Worm (Caenorhabditis elegans): Measurements from ENCODE around the gene gcy-34.
A peak's percentile ranks its signal among the peaks of the same experiment; 100 is the strongest.

The gcy-34 gene

DNA sequence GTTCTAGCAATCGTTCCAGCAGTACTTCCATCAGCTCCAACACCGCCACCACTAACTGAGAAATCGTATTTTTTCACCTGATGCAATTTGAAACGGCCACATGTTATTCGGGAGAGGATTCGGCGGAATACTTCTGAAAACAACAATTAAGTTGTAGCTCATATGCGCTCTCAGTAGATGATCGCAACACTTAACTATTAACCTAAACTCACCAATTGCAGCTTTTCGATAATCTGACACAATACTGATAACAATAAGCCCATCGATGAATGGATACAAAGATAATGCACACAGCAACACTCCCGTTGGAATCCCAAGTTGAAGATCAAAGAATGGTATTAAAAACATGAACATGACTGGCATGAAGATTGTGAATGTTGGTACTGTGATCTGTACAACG is 47.7 kb downstream of the gcy-34 start:
- TF ChIP-seq ama-1 (optimal IDR thresholded peaks at IDR 0.05) (no peak), elt-1 (tag; optimal IDR thresholded peaks at IDR 0.05) (no peak), F13H6.1 (tag; optimal IDR thresholded peaks at IDR 0.05) (no peak), lin-11 (tag; optimal IDR thresholded peaks at IDR 0.05) (no peak), nhr-129 (tag; optimal IDR thresholded peaks at IDR 0.05) (no peak), nhr-11 (tag; optimal IDR thresholded peaks at IDR 0.05) (no peak), ztf-11 (tag; optimal IDR thresholded peaks at IDR 0.05) (no peak), snpc-4 (tag; optimal IDR thresholded peaks at IDR 0.05) (no peak), mbf-1 (tag; optimal IDR thresholded peaks at IDR 0.05) (no peak)

DNA sequence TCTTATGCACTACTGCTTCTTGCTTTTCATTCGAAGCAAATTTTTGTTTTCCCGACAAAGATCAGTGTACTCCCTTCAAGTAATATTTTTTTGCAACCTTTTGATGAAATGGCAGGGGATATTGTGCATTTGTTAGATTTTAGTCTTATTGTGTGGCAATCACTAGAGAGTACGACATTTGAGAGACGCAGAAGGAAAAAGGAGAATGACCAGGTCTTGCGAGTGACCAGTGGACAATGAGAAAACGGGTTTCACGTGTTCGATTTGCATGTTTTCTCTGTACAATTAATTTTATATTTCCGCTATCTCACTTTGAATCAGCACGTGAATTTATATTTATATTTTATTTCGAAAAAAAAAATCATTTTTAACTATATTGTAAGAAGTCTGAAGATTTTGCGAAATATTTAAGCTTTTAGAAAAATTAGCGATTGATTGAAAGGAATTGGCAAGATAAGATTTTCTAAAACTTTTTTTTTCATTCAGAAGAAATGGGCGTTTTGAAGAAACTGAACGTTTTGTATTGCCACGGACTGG is 49.7 kb downstream of the gcy-34 start, which contains the start of gene C50B6.9:
C50B6.9 (plus strand) TSS at position 487 of the 537 bp plus-strand sequence.
- TF ChIP-seq ztf-1 (GFP tag; conservative IDR thresholded peaks at IDR 0.05) (no peak), F13H6.1 (tag; optimal IDR thresholded peaks at IDR 0.05) (peak; percentile 3), blmp-1 (tag; optimal IDR thresholded peaks at IDR 0.05; ENCODE audit: insufficient read depth) (no peak), gmeb-1 (tag; optimal IDR thresholded peaks at IDR 0.05) (no peak), unc-62 (GFP tag; optimal IDR thresholded peaks at IDR 0.05) (no peak), nhr-25 (tag; optimal IDR thresholded peaks at IDR 0.05) (no peak), nhr-129 (tag; optimal IDR thresholded peaks at IDR 0.05) (no peak), aly-2 (tag; optimal IDR thresholded peaks at IDR 0.05) (no peak)

DNA sequence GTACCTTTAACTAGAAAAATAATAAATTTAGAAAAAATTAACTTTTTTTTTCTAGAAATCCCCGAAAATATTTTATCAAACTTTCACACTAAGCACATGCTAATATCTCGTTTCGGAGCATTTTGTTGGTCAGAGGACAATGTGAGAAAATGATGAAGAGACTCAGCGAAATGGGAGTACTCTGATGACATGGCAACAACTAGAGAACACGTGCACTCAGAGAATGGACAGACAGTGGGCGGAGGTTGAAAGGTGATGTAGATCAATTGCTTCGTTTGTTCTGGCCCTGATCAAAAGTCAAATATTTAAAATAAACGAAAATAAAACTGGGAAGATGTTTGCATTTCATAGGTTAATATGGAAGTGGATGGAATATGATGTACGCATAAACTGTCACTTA is 51.3 kb downstream of the gcy-34 start:
- no peak for TF ChIP-seq unc-39 (tag; optimal IDR thresholded peaks at IDR 0.05)
- no peak for TF ChIP-seq mbf-1 (tag; optimal IDR thresholded peaks at IDR 0.05)
- peak; percentile 68 for TF ChIP-seq sma-9 (GFP tag; optimal IDR thresholded peaks at IDR 0.05)
- no peak for TF ChIP-seq sma-9 (tag; optimal IDR thresholded peaks at IDR 0.05)
- no peak for TF ChIP-seq aly-2 (tag; optimal IDR thresholded peaks at IDR 0.05)
- TF ChIP-seq lin-39 (tag; optimal IDR thresholded peaks at IDR 0.05): no peak
- no peak for TF ChIP-seq ceh-16 (tag; optimal IDR thresholded peaks at IDR 0.05)
- no peak for TF ChIP-seq snpc-4 (tag; optimal IDR thresholded peaks at IDR 0.05)
- no peak for TF ChIP-seq unc-55 (GFP tag; optimal IDR thresholded peaks at IDR 0.05)

DNA sequence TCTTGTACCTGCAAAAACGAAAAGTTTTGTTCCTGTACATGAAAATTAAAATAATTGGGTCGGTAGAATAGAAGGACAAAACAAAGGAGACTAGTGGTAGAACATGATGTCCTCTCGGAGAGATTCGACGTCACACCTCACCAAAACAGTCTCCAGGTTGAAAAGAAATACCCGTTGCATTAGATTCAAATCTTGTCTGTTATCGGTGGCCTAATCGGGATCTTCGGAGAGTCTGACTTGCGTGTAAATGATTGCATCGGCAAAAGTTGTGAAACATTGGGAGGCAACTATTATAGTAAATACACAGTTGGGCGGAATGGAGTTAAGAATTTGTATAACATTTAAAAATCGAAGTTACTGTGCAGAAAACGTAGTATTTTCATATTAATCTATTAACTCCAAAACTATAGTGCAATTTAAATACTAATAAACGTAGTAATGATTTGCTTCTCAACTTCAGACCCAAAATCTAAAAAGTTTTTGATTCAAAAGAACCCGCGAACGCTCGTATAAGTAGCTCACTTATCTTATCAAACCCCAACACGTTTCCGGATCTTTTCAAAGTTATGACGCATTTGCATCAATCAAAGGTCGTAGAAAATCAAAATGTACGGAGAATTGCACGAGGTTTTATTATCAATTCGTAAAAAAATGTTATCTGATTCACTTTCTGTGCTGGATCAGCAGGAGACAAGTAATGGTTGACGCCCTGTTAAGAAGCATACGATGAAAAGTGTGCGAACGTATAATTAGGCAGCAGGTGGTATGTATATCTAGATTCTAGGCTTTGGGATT is 52.1 kb downstream of the gcy-34 start, which contains the start of gene nhr-168:
nhr-168 (minus strand) TSS at position 486 of the 795 bp plus-strand sequence.
- TF ChIP-seq unc-62 (GFP tag; optimal IDR thresholded peaks at IDR 0.05): no peak
- TF ChIP-seq egl-27 (tag; optimal IDR thresholded peaks at IDR 0.05): no peak
- TF ChIP-seq ZK546.5 (tag; optimal IDR thresholded peaks at IDR 0.05): no peak
- no peak for TF ChIP-seq aly-2 (tag; optimal IDR thresholded peaks at IDR 0.05)
- no peak for TF ChIP-seq lin-39 (tag; optimal IDR thresholded peaks at IDR 0.05)
- peak; percentile 66 for TF ChIP-seq ceh-16 (tag; optimal IDR thresholded peaks at IDR 0.05)
- peak; percentile 80 for TF ChIP-seq nhr-23 (tag; optimal IDR thresholded peaks at IDR 0.05)
- no peak for TF ChIP-seq nhr-129 (tag; optimal IDR thresholded peaks at IDR 0.05)
- TF ChIP-seq nhr-6 (tag; optimal IDR thresholded peaks at IDR 0.05): no peak
- no peak for TF ChIP-seq peb-1 (tag; optimal IDR thresholded peaks at IDR 0.05)
- TF ChIP-seq blmp-1 (tag; optimal IDR thresholded peaks at IDR 0.05; ENCODE audit: insufficient read depth): no peak
- no peak for TF ChIP-seq nhr-21 (tag; optimal IDR thresholded peaks at IDR 0.05)
- no peak for TF ChIP-seq ztf-11 (tag; optimal IDR thresholded peaks at IDR 0.05)
- TF ChIP-seq unc-39 (tag; optimal IDR thresholded peaks at IDR 0.05): no peak
- TF ChIP-seq ama-1 (optimal IDR thresholded peaks at IDR 0.05): no peak
- no peak for TF ChIP-seq ceh-82 (tag; optimal IDR thresholded peaks at IDR 0.05)
- TF ChIP-seq lin-13 (GFP tag; optimal IDR thresholded peaks at IDR 0.05): no peak
- TF ChIP-seq mbf-1 (tag; optimal IDR thresholded peaks at IDR 0.05): no peak
- no peak for TF ChIP-seq C34F6.9 (tag; optimal IDR thresholded peaks at IDR 0.05)
- no peak for TF ChIP-seq nhr-11 (tag; optimal IDR thresholded peaks at IDR 0.05)
- TF ChIP-seq R02D3.7 (tag; optimal IDR thresholded peaks at IDR 0.05): no peak
- TF ChIP-seq fos-1 (tag; optimal IDR thresholded peaks at IDR 0.05): peak; percentile 65
- no peak for TF ChIP-seq Y55F3AM.14 (GFP tag; optimal IDR thresholded peaks at IDR 0.05)
- no peak for TF ChIP-seq mdl-1 (tag; optimal IDR thresholded peaks at IDR 0.05)
- TF ChIP-seq sem-4 (tag; optimal IDR thresholded peaks at IDR 0.05): no peak
- TF ChIP-seq dmd-4 (tag; optimal IDR thresholded peaks at IDR 0.05): no peak
- no peak for TF ChIP-seq nhr-12 (tag; optimal IDR thresholded peaks at IDR 0.05)
- TF ChIP-seq elt-1 (tag; optimal IDR thresholded peaks at IDR 0.05): peak; percentile 92
- TF ChIP-seq elt-3 (tag; optimal IDR thresholded peaks at IDR 0.05): no peak
- no peak for TF ChIP-seq alr-1 (tag; optimal IDR thresholded peaks at IDR 0.05)
- TF ChIP-seq ztf-1 (GFP tag; conservative IDR thresholded peaks at IDR 0.05): no peak
- TF ChIP-seq lsy-2 (tag; optimal IDR thresholded peaks at IDR 0.05): no peak
- peak; percentile 80 for TF ChIP-seq sma-9 (GFP tag; optimal IDR thresholded peaks at IDR 0.05)
- no peak for TF ChIP-seq sma-9 (tag; optimal IDR thresholded peaks at IDR 0.05)
- TF ChIP-seq zag-1 (tag; optimal IDR thresholded peaks at IDR 0.05): no peak
- no peak for TF ChIP-seq mab-5 (tag; optimal IDR thresholded peaks at IDR 0.05)
- no peak for TF ChIP-seq lin-11 (tag; optimal IDR thresholded peaks at IDR 0.05)
- TF ChIP-seq F13H6.1 (tag; optimal IDR thresholded peaks at IDR 0.05): no peak
- TF ChIP-seq nhr-25 (tag; optimal IDR thresholded peaks at IDR 0.05): no peak

Data from whole organism, L2 larva.